Worm (Caenorhabditis elegans) whole organism, midembryonic: ENCODE results near the gene F55G1.1.

Experiments used
- cog-1 ChIP-seq: sonication (generic microtip); optimal IDR thresholded peaks from 2 replicates; lab custom pipeline; 2016; ENCODE audit warnings: missing genetic modification characterization, missing compliant biosample characterization
- flt-1 ChIP-seq: fragments of 200-800 bp; sonication (Bioruptor generic); IDR thresholded peaks from 2 replicates; pipeline ENCODE4 v1.3.6; 2022; ENCODE audit warnings: missing genetic modification characterization, missing compliant biosample characterization
- ztf-29 ChIP-seq: fragments of 200-800 bp; sonication (Bioruptor generic); IDR thresholded peaks from 2 replicates; pipeline ENCODE4 v1.3.6; 2022; ENCODE audit warnings: missing genetic modification reagents, missing genetic modification characterization, missing compliant biosample characterization

DNA sequence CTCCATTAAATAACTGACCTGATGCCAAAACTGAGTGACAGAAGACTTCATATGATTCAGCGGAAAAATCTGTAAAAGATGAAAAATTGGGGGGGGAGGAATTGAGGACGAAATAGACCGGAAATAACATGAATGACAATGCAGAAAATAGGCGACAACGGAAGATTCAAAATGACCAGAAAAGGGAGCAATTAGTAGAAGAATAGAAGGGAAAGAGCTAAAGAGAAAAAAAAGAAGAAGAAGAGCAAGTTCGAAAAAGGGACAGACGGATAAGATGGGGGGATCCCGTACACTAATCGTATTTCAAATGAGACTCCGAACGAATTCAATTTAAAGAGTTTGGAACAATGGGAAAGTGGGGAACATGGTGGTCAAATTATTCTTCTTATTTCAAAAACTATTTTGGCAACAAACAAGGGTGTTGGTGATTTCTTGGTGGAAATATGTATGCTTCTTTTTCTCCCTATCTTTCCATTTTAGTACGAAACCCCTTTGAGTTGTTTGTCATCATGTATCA, 51.0 kb downstream of the F55G1.1 start, which contains the start of gene R05G6.10:
- TF ChIP-seq cog-1 (no peak), ztf-29 (no peak), flt-1 (GFP tag; lab: Robert Waterston, UW) (no peak)
